Worm (Caenorhabditis elegans): ENCODE measurements around the gene ceph-41.

- TF ChIP-seq unc-62 (GFP tag; optimal IDR thresholded peaks at IDR 0.05) = no peak
- TF ChIP-seq nhr-10 (tag; optimal IDR thresholded peaks at IDR 0.05) = no peak
- no peak for TF ChIP-seq fos-1 (tag; optimal IDR thresholded peaks at IDR 0.05)
- TF ChIP-seq mdl-1 (tag; optimal IDR thresholded peaks at IDR 0.05) = no peak
These were observed 3.2 kb downstream of the ceph-41 start, which contains the start of the genes ndub-11 and moc-3 for ce11 chrIV:8130131-8130611.
